Fruit fly (Drosophila melanogaster): ENCODE results near the gene CG31516.

CG31516 gene

dm6 chr3R:4243096-4243940, 23.4 kb upstream of the CG31516 start, which contains the start of gene CG34305 (continued):
- TF ChIP-seq pan (optimal IDR thresholded peaks at IDR 0.05), result no peak
- TF ChIP-seq pan (GFP tag; optimal IDR thresholded peaks at IDR 0.05 in 1 of 2, IDR thresholded peaks at IDR 0.05 in 1 of 2), result peak in 1 of 2 experiments; percentile 28
- TF ChIP-seq Sox102F (GFP tag; optimal IDR thresholded peaks at IDR 0.05), result peak; percentile 51
- TF ChIP-seq slbo (GFP tag; IDR thresholded peaks at IDR 0.05), result peak; percentile 37
- peak; percentile 5 for TF ChIP-seq CG17829 (tag; optimal IDR thresholded peaks at IDR 0.05)
- peak; percentile 52; the same call in 2 of the 3 replicates for TF ChIP-seq CG17361 (GFP tag; IDR thresholded peaks at IDR 0.05)
- peak; percentile 37; the same call in 1 of the 2 replicates for TF ChIP-seq CG32532 (GFP tag; IDR thresholded peaks at IDR 0.05)
- no peak for TF ChIP-seq exex (tag; optimal IDR thresholded peaks at IDR 0.05)
- peak; percentile 9 for TF ChIP-seq CG30403 (GFP tag; optimal IDR thresholded peaks at IDR 0.05)
- peak; percentile 89 for TF ChIP-seq onecut (GFP tag; IDR thresholded peaks at IDR 0.05)
- TF ChIP-seq CG2712 (tag; optimal IDR thresholded peaks at IDR 0.05), result peak; percentile 6
- peak; percentile 13 for TF ChIP-seq abd-A (tag; optimal IDR thresholded peaks at IDR 0.05)
- peak; percentile 25; the same call in 1 of the 2 replicates for TF ChIP-seq lmd (GFP tag; IDR thresholded peaks at IDR 0.05)
- TF ChIP-seq toy (GFP tag; IDR thresholded peaks at IDR 0.05), result no peak
- 0 out of 2 replicates have a peak, but pooled peaks have one; percentile 27 for TF ChIP-seq al (GFP tag; IDR thresholded peaks at IDR 0.05)
- TF ChIP-seq lab (GFP tag; optimal IDR thresholded peaks at IDR 0.05), result peak; percentile 11
- TF ChIP-seq sd (tag; optimal IDR thresholded peaks at IDR 0.05), result peak; percentile 6
- TF ChIP-seq run (tag; optimal IDR thresholded peaks at IDR 0.05), result no peak
- peak; percentile 19 for TF ChIP-seq Oli (tag; optimal IDR thresholded peaks at IDR 0.05)
- peak; percentile 20 for TF ChIP-seq unpg (GFP tag; optimal IDR thresholded peaks at IDR 0.05)
- peak; percentile 6 for TF ChIP-seq nmo (GFP tag; optimal IDR thresholded peaks at IDR 0.05)
- TF ChIP-seq CG10979 (tag; optimal IDR thresholded peaks at IDR 0.05), result no peak
- TF ChIP-seq Ada2b (GFP tag; IDR thresholded peaks at IDR 0.05), result peak; percentile 29; the same call in 1 of the 2 replicates
- peak; percentile 33 for TF ChIP-seq CG15269 (tag; optimal IDR thresholded peaks at IDR 0.05)
- no peak for TF ChIP-seq usp (GFP tag; optimal IDR thresholded peaks at IDR 0.05)
- peak; percentile 19 for TF ChIP-seq Fer1 (GFP tag; optimal IDR thresholded peaks at IDR 0.05)
- peak; percentile 20 for TF ChIP-seq CG1233 (GFP tag; optimal IDR thresholded peaks at IDR 0.05)
- TF ChIP-seq NFAT (GFP tag; IDR thresholded peaks at IDR 0.05), result peak; percentile 39; the same call in 1 of the 2 replicates
- peak; percentile 45 for TF ChIP-seq Meics (GFP tag; optimal IDR thresholded peaks at IDR 0.05)
- no peak for TF ChIP-seq CG9437 (GFP tag; optimal IDR thresholded peaks at IDR 0.05)
- no peak for TF ChIP-seq ac (GFP tag; optimal IDR thresholded peaks at IDR 0.05)
- peak; percentile 17 for TF ChIP-seq CoRest (tag; optimal IDR thresholded peaks at IDR 0.05)
- peak; percentile 25; the same call in 1 of the 2 replicates for TF ChIP-seq Ptx1 (GFP tag; IDR thresholded peaks at IDR 0.05)
- no peak for TF ChIP-seq CG8089 (GFP tag; optimal IDR thresholded peaks at IDR 0.05)
- TF ChIP-seq Rfx (GFP tag; IDR thresholded peaks at IDR 0.05), result peak; percentile 68
- no peak for TF ChIP-seq so (GFP tag; IDR thresholded peaks at IDR 0.05)
- no peak for TF ChIP-seq Six4 (GFP tag; optimal IDR thresholded peaks at IDR 0.05)
- TF ChIP-seq CG2889 (GFP tag; IDR thresholded peaks at IDR 0.05), result no peak
- no peak for TF ChIP-seq Dp (GFP tag; optimal IDR thresholded peaks at IDR 0.05)
- peak; percentile 59 for TF ChIP-seq CG9932 (GFP tag; IDR thresholded peaks at IDR 0.05)
- TF ChIP-seq CG18599 (GFP tag; optimal IDR thresholded peaks at IDR 0.05), result peak; percentile 4
- TF ChIP-seq CG3847 (GFP tag; IDR thresholded peaks at IDR 0.05), result no peak
- peak; percentile 53 for TF ChIP-seq CG2678 (tag; optimal IDR thresholded peaks at IDR 0.05)
- TF ChIP-seq CG2199 (GFP tag; IDR thresholded peaks at IDR 0.05), result 0 out of 3 replicates have a peak, but pooled peaks have one; percentile 51
- peak; percentile 43 for TF ChIP-seq dmrt99B (tag; optimal IDR thresholded peaks at IDR 0.05)
- no peak for TF ChIP-seq Dbx (GFP tag; IDR thresholded peaks at IDR 0.05)
- peak; percentile 38 for TF ChIP-seq CG3281 (GFP tag; optimal IDR thresholded peaks at IDR 0.05)
- no peak for TF ChIP-seq gem (tag; optimal IDR thresholded peaks at IDR 0.05)
- peak; percentile 37 for TF ChIP-seq fd3F (GFP tag; optimal IDR thresholded peaks at IDR 0.05)
